Fruit fly (Drosophila melanogaster) whole organism, embryonic: ENCODE results near the gene Ppox.

Experiments
- Bgb ChIP-seq: fragments of 200-800 bp; sonication (Bioruptor generic); IDR thresholded peaks from 2 replicates; pipeline ENCODE4 v1.3.6; 2022; ENCODE audit warnings: missing biosample characterization, missing genetic modification characterization; ENCODE audit not compliant: partially characterized antibody
- CG10321 ChIP-seq: fragments of 200-800 bp; sonication (Bioruptor generic); IDR thresholded peaks from 2 replicates; pipeline ENCODE4 v1.3.6; 2022; ENCODE audit warnings: missing biosample characterization, missing genetic modification characterization
- CG10979 ChIP-seq: fragments of 200-800 bp; sonication (Bioruptor generic); optimal IDR thresholded peaks from 2 replicates; lab custom pipeline; 2018; ENCODE audit warnings: missing biosample characterization, mild to moderate bottlenecking, missing genetic modification characterization, moderate library complexity
- CG11085 ChIP-seq: fragments of 200-800 bp; sonication (Bioruptor generic); IDR thresholded peaks from 2 replicates; pipeline ENCODE4 v1.3.6; 2022; ENCODE audit warnings: missing biosample characterization, missing genetic modification characterization
- CG12942 ChIP-seq: fragments of 200-800 bp; sonication (Bioruptor generic); optimal IDR thresholded peaks from 3 replicates; lab custom pipeline; 2016; ENCODE audit warnings: missing biosample characterization, missing genetic modification characterization
- CG14965 ChIP-seq: fragments of 200-800 bp; sonication (Bioruptor generic); optimal IDR thresholded peaks from 2 replicates; lab custom pipeline; 2016; ENCODE audit warnings: missing biosample characterization, missing genetic modification characterization, borderline replicate concordance
- CG16779 ChIP-seq: fragments of 200-800 bp; sonication (Bioruptor generic); IDR thresholded peaks from 2 replicates; pipeline ENCODE4 v1.3.6; 2022; ENCODE audit warnings: missing biosample characterization, missing genetic modification characterization
- CG17361 ChIP-seq: fragments of 200-800 bp; sonication (Bioruptor generic); IDR thresholded peaks from 3 replicates; pipeline ENCODE4 v1.3.6; 2022; ENCODE audit warnings: missing biosample characterization, missing genetic modification characterization
- CG1832 ChIP-seq: fragments of 200-800 bp; sonication (Bioruptor generic); optimal IDR thresholded peaks from 2 replicates; lab custom pipeline; 2017; ENCODE audit warnings: missing biosample characterization, mild to moderate bottlenecking, missing genetic modification characterization, inconsistent platforms
- CG2116 ChIP-seq: fragments of 200-800 bp; sonication (Bioruptor generic); optimal IDR thresholded peaks from 3 replicates; lab custom pipeline; 2018; ENCODE audit warnings: missing biosample characterization, mild to moderate bottlenecking, missing genetic modification characterization
- CG31388 ChIP-seq: fragments of 200-800 bp; sonication (Bioruptor generic); optimal IDR thresholded peaks from 2 replicates; lab custom pipeline; 2016; ENCODE audit warnings: missing biosample characterization, missing genetic modification characterization
- CG3163 ChIP-seq: fragments of 200-800 bp; sonication (Bioruptor generic); optimal IDR thresholded peaks from 3 replicates; lab custom pipeline; 2016; ENCODE audit warnings: missing biosample characterization, missing genetic modification characterization
- CG33213 ChIP-seq: fragments of 200-800 bp; sonication (Bioruptor generic); optimal IDR thresholded peaks from 3 replicates; lab custom pipeline; 2016; ENCODE audit warnings: missing biosample characterization, missing genetic modification characterization
- CG7357 ChIP-seq: fragments of 200-800 bp; sonication (Bioruptor generic); IDR thresholded peaks from 3 replicates; pipeline ENCODE4 v1.3.6; 2022; ENCODE audit warnings: missing biosample characterization, missing genetic modification characterization
- CG7987 ChIP-seq: fragments of 200-800 bp; sonication (Bioruptor generic); optimal IDR thresholded peaks from 2 replicates; lab custom pipeline; 2018; ENCODE audit warnings: missing biosample characterization, mild to moderate bottlenecking, missing genetic modification characterization, moderate library complexity
- Camta ChIP-seq: fragments of 200-800 bp; sonication (Bioruptor generic); optimal IDR thresholded peaks from 2 replicates; lab custom pipeline; 2016; ENCODE audit warnings: missing biosample characterization, missing genetic modification characterization
- Dbx ChIP-seq: fragments of 200-800 bp; sonication (Bioruptor generic); IDR thresholded peaks from 3 replicates; pipeline ENCODE4 v1.3.6; 2022; ENCODE audit warnings: missing biosample characterization, missing genetic modification characterization
- Deaf1 ChIP-seq: fragments of 200-800 bp; optimal IDR thresholded peaks from 3 replicates; lab custom pipeline; 2019; ENCODE audit warnings: missing biosample characterization, mild to moderate bottlenecking, missing genetic modification characterization, moderate library complexity
- Doc3 ChIP-seq: fragments of 200-800 bp; sonication (Bioruptor generic); IDR thresholded peaks from 3 replicates; pipeline ENCODE4 v1.3.6; 2022; ENCODE audit warnings: missing biosample characterization, missing genetic modification characterization; ENCODE audit not compliant: partially characterized antibody
- Ets65A ChIP-seq: fragments of 200-800 bp; sonication (Bioruptor generic); peaks from one replicate; lab custom pipeline; 2016; ENCODE audit warnings: missing biosample characterization, missing genetic modification characterization
- HLH4C ChIP-seq: fragments of 200-800 bp; sonication (Bioruptor generic); IDR thresholded peaks from 3 replicates; pipeline ENCODE4 v1.3.6; 2022; ENCODE audit warnings: missing biosample characterization, missing genetic modification characterization; ENCODE audit not compliant: partially characterized antibody
- Hey ChIP-seq: fragments of 200-800 bp; sonication (Bioruptor generic); optimal IDR thresholded peaks from 3 replicates; lab custom pipeline; 2018; ENCODE audit warnings: missing biosample characterization, mild to moderate bottlenecking, missing genetic modification characterization
- Hr51 ChIP-seq, 2 experiments: fragments of 200-800 bp; sonication (Bioruptor generic); optimal IDR thresholded peaks; 2 replicates in 1 of 2; 3 replicates in 1 of 2; lab custom pipeline; 2016 to 2018; ENCODE audit warnings: missing biosample characterization in 2 of 2, missing genetic modification characterization in 2 of 2, mild to moderate bottlenecking in 1 of 2, moderate library complexity in 1 of 2
- Kr ChIP-seq: fragments of 200-800 bp; sonication (Bioruptor generic); optimal IDR thresholded peaks from 2 replicates; lab custom pipeline; 2017; ENCODE audit warnings: missing biosample characterization, mild to moderate bottlenecking, missing genetic modification characterization
- Myb ChIP-seq: fragments of 200-800 bp; sonication (Bioruptor generic); optimal IDR thresholded peaks from 2 replicates; lab custom pipeline; 2016; ENCODE audit warnings: missing biosample characterization, missing genetic modification characterization
- NfI ChIP-seq: fragments of 200-800 bp; sonication (Bioruptor generic); optimal IDR thresholded peaks from 3 replicates; lab custom pipeline; 2018; ENCODE audit warnings: missing biosample characterization, mild to moderate bottlenecking, missing genetic modification characterization, moderate library complexity
- PHDP ChIP-seq: fragments of 200-800 bp; sonication (Bioruptor generic); optimal IDR thresholded peaks from 3 replicates; lab custom pipeline; 2018; ENCODE audit warnings: missing biosample characterization, mild to moderate bottlenecking, missing genetic modification characterization, moderate library complexity
- abd-A ChIP-seq: fragments of 200-800 bp; sonication (Bioruptor generic); optimal IDR thresholded peaks from 3 replicates; lab custom pipeline; 2019; ENCODE audit warnings: missing biosample characterization, mild to moderate bottlenecking, missing genetic modification characterization, moderate library complexity
- amos ChIP-seq: fragments of 200-800 bp; sonication (Bioruptor generic); IDR thresholded peaks from 2 replicates; pipeline ENCODE4 v1.3.6; 2022; ENCODE audit warnings: missing biosample characterization, missing genetic modification characterization; ENCODE audit not compliant: partially characterized antibody
- ase ChIP-seq: fragments of 200-800 bp; sonication (Bioruptor generic); IDR thresholded peaks from 3 replicates; pipeline ENCODE4 v1.3.6; 2022; ENCODE audit warnings: missing biosample characterization, missing genetic modification characterization
- bbx ChIP-seq: fragments of 200-800 bp; sonication (Bioruptor generic); IDR thresholded peaks from 2 replicates; pipeline ENCODE4 v1.3.6; 2022; ENCODE audit warnings: missing biosample characterization, missing genetic modification characterization; ENCODE audit not compliant: partially characterized antibody
- bsh ChIP-seq, 2 experiments: fragments of 200-800 bp; sonication (Bioruptor generic); optimal IDR thresholded peaks; 2 replicates each; lab custom pipeline; 2017 to 2018; ENCODE audit warnings: mild to moderate bottlenecking in 2 of 2, missing biosample characterization in 2 of 2, missing genetic modification characterization in 2 of 2, moderate library complexity in 1 of 2
- dmrt99B ChIP-seq: fragments of 200-800 bp; sonication (Bioruptor generic); optimal IDR thresholded peaks from 2 replicates; lab custom pipeline; 2018; ENCODE audit warnings: missing biosample characterization, mild to moderate bottlenecking, missing genetic modification characterization, moderate library complexity
- emc ChIP-seq: fragments of 200-800 bp; sonication (Bioruptor generic); optimal IDR thresholded peaks from 2 replicates; lab custom pipeline; 2016; ENCODE audit warnings: missing biosample characterization, missing genetic modification characterization
- en ChIP-seq: fragments of 200-800 bp; sonication (Bioruptor generic); optimal IDR thresholded peaks from 2 replicates; lab custom pipeline; 2016; ENCODE audit warnings: missing biosample characterization, missing genetic modification characterization
- ewg ChIP-seq: fragments of 200-800 bp; sonication (Bioruptor generic); optimal IDR thresholded peaks from 3 replicates; lab custom pipeline; 2017; ENCODE audit warnings: mild to moderate bottlenecking, missing biosample characterization, missing genetic modification reagents, missing genetic modification characterization
- fd3F ChIP-seq: fragments of 200-800 bp; sonication (Bioruptor generic); optimal IDR thresholded peaks from 2 replicates; lab custom pipeline; 2018; ENCODE audit warnings: missing biosample characterization, mild to moderate bottlenecking, missing genetic modification characterization, moderate library complexity
- gfzf ChIP-seq: fragments of 200-800 bp; sonication (Bioruptor generic); optimal IDR thresholded peaks from 2 replicates; lab custom pipeline; 2016; ENCODE audit warnings: missing biosample characterization, mild to moderate bottlenecking, missing genetic modification characterization, moderate library complexity
- hth ChIP-seq: fragments of >200 bp; optimal IDR thresholded peaks from 2 replicates; lab custom pipeline; 2017; ENCODE audit warnings: inconsistent platforms
- ken ChIP-seq: fragments of 200-800 bp; sonication (Bioruptor generic); IDR thresholded peaks from 3 replicates; pipeline ENCODE4 v1.3.6; 2022; ENCODE audit warnings: missing biosample characterization, missing genetic modification characterization
- knrl ChIP-seq: fragments of 200-800 bp; sonication (Bioruptor generic); IDR thresholded peaks from 3 replicates; pipeline ENCODE4 v1.3.6; 2022; ENCODE audit warnings: missing biosample characterization, missing genetic modification characterization; ENCODE audit not compliant: partially characterized antibody
- lab ChIP-seq: fragments of 200-800 bp; sonication (Bioruptor generic); optimal IDR thresholded peaks from 3 replicates; lab custom pipeline; 2017; ENCODE audit warnings: missing biosample characterization, missing genetic modification characterization, mild to moderate bottlenecking, moderate library complexity, missing genetic modification reagents
- pho ChIP-seq: fragments of 200-800 bp; sonication (Bioruptor generic); optimal IDR thresholded peaks from 2 replicates; lab custom pipeline; 2016; ENCODE audit warnings: missing biosample characterization, missing genetic modification characterization
- pzg ChIP-seq: fragments of 200-800 bp; sonication (Bioruptor generic); optimal IDR thresholded peaks from 3 replicates; lab custom pipeline; 2018; ENCODE audit warnings: missing biosample characterization, mild to moderate bottlenecking, missing genetic modification characterization, moderate library complexity
- schlank ChIP-seq: fragments of 200-800 bp; sonication (Bioruptor generic); optimal IDR thresholded peaks from 2 replicates; lab custom pipeline; 2018; ENCODE audit warnings: missing biosample characterization, mild to moderate bottlenecking, missing genetic modification characterization
- sd ChIP-seq: fragments of 200-800 bp; sonication (Bioruptor generic); optimal IDR thresholded peaks from 3 replicates; lab custom pipeline; 2018; ENCODE audit warnings: missing biosample characterization, mild to moderate bottlenecking, missing genetic modification characterization, moderate library complexity
- tio ChIP-seq: fragments of 200-800 bp; sonication (Bioruptor generic); optimal IDR thresholded peaks from 2 replicates; lab custom pipeline; 2017; ENCODE audit warnings: missing biosample characterization, missing genetic modification characterization, inconsistent platforms
- trh ChIP-seq: fragments of 200-800 bp; sonication (Bioruptor generic); optimal IDR thresholded peaks from 2 replicates; lab custom pipeline; 2016; ENCODE audit warnings: missing biosample characterization, missing genetic modification characterization
- z ChIP-seq: fragments of 200-800 bp; sonication (Bioruptor generic); IDR thresholded peaks from 3 replicates; pipeline ENCODE4 v1.3.6; 2022; ENCODE audit warnings: missing biosample characterization, missing genetic modification characterization

Gene Ppox

DNA sequence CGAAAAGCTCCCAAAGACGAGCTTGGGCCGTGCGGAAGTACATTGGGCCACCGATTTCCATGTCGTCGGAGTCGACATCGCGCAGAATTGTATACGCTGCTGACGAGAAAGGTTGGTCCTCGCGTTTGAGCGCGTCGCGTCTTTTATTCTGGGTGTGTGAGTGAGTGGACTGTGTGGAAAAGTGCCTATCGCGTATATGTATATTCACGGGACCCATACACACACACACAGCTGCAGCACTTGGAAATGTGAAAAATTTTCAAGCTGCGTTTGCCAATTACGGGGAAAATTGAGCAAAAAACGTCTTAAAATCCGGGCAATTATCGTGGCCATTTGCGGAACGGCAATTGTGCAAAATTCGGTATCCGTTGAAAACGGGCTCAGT, 753 bp upstream of the Ppox start, which contains the start of gene slo:
Gene slo, plus strand, starts transcription at position 80 of the 385 bp plus-strand sequence.
- TF ChIP-seq CG17361 (no peak), ken (GFP tag; lab: Robert Waterston, UW) (no peak), bbx (GFP tag; lab: Robert Waterston, UW) (0 out of 2 replicates have a peak, but pooled peaks have one; percentile 39), sd (no peak), amos (peak; percentile 27), Ets65A (GFP tag; lab: Kevin White, UChicago) (peak; percentile 90), fd3F (GFP tag; lab: Kevin White, UChicago) (no peak), emc (GFP tag; lab: Kevin White, UChicago) (no peak), bsh (GFP tag; optimal IDR thresholded peaks at IDR 0.05; lab: Kevin White, UChicago) (no peak), Deaf1 (tag; lab: Kevin White, UChicago) (peak; percentile 54), Dbx (GFP tag; lab: Robert Waterston, UW) (0 out of 3 replicates have a peak, but pooled peaks have one; percentile 36), Hey (tag; lab: Kevin White, UChicago) (no peak), Kr (no peak), Bgb (GFP tag; lab: Robert Waterston, UW) (0 out of 2 replicates have a peak, but pooled peaks have one; percentile 33), CG16779 (peak; percentile 77), CG10979 (tag; lab: Kevin White, UChicago) (no peak), knrl (no peak), ewg (GFP tag; lab: Kevin White, UChicago) (peak; percentile 50), PHDP (tag; lab: Kevin White, UChicago) (no peak), Hr51 (GFP tag; optimal IDR thresholded peaks at IDR 0.05; lab: Kevin White, UChicago) (no peak), CG2116 (no peak), abd-A (tag; lab: Kevin White, UChicago) (peak; percentile 43)

DNA sequence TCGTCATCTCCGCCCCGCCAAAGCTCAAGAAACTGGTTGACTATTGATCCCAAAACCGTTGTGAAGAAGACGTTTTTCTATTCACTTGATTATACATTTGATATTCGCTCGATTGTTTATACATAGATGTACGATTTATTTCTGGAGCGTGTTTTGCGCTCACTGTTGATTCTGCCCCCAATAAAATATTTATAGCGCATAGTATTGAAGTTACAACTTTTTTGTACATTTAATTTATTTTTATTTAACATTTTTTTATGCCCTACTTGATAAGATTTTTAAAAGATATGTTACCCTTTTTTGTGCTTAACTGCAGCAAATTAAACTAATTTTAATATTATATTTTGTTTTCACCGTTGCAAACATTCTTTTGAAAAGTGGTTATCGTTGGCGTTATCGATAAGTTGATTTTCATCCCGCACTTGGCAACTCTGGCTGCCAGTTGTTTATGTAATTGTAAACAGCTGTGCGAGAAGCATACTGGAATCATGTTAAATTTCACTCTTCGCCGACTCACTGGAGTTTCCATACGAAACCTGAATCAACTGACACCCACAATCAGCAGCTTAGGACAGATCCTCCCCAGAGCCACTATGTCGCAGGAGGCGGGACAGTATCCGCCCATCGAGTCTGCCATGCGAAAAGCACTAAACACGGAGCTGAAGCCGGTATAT, 2.3 kb downstream of the Ppox start, which contains the start of gene CG31126:
Gene CG31126, plus strand, starts transcription at position 449 of the 674 bp plus-strand sequence.
- TF ChIP-seq NfI (GFP tag; lab: Kevin White, UChicago) = no peak
- no peak for TF ChIP-seq en
- no peak for TF ChIP-seq CG3163 (GFP tag; lab: Kevin White, UChicago)
- TF ChIP-seq CG14965 (GFP tag; lab: Kevin White, UChicago) = no peak
- no peak for TF ChIP-seq CG11085
- no peak for TF ChIP-seq lab
- TF ChIP-seq Camta (GFP tag; lab: Kevin White, UChicago) = no peak
- TF ChIP-seq CG10321 = no peak
- TF ChIP-seq CG31388 = no peak
- no peak for TF ChIP-seq Doc3 (GFP tag; lab: Robert Waterston, UW)
- no peak for TF ChIP-seq z
- no peak for TF ChIP-seq tio (GFP tag; lab: Kevin White, UChicago)
- no peak for TF ChIP-seq CG7357 (GFP tag; lab: Robert Waterston, UW)
- TF ChIP-seq pzg (GFP tag; lab: Kevin White, UChicago) = peak; percentile 67
- TF ChIP-seq hth (lab: Kevin White, UChicago) = no peak
- TF ChIP-seq CG7987 (GFP tag; lab: Kevin White, UChicago) = no peak
- TF ChIP-seq Myb (GFP tag; lab: Kevin White, UChicago) = peak; percentile 93
- no peak for TF ChIP-seq schlank (tag; lab: Kevin White, UChicago)
- TF ChIP-seq gfzf (GFP tag; lab: Kevin White, UChicago) = no peak
- TF ChIP-seq ase (GFP tag; lab: Robert Waterston, UW) = no peak
- TF ChIP-seq CG12942 (GFP tag; lab: Kevin White, UChicago) = no peak
- no peak for TF ChIP-seq pho (GFP tag; lab: Kevin White, UChicago)
- no peak for TF ChIP-seq CG33213
- peak; percentile 55; the same call in 1 of the 3 replicates for TF ChIP-seq HLH4C
- no peak for TF ChIP-seq CG17361
- no peak for TF ChIP-seq dmrt99B
- TF ChIP-seq trh (GFP tag; lab: Kevin White, UChicago) = no peak
- no peak for TF ChIP-seq CG1832 (GFP tag; lab: Kevin White, UChicago)
